Worm (Caenorhabditis elegans): ENCODE measurements around the gene sro-1.

ce11 chrII:7458706-7459105 is 6.7 kb downstream of the sro-1 start, which contains the start of gene D1022.5:
- TF ChIP-seq mdl-1 (tag; optimal IDR thresholded peaks at IDR 0.05) (no peak), snpc-4 (tag; optimal IDR thresholded peaks at IDR 0.05) (no peak), nhr-12 (tag; optimal IDR thresholded peaks at IDR 0.05) (no peak), egl-27 (tag; optimal IDR thresholded peaks at IDR 0.05) (no peak)

Measured in whole organism, L2 larva.